Worm (Caenorhabditis elegans): Measurements from ENCODE around the gene C50B6.7.

Gene C50B6.7

DNA sequence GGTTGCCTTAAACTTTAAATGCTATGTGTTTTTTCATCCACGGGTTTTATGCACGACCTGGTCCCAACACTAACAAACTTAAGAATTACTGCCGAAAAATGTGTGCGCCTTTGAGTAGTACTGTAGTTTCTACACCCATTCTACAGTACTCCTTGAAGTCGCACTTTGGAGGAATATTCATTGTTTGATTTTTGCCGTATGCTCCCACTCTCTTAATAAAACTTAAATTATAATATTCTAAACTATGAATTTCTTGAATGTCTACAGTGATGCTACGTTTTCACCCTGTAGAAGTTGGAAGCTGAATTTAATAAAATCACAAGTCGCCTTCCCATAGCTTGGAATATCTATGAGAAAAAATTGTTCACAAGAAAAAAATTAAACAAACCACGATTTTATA is 15.0 kb downstream of the C50B6.7 start (continued):
- TF ChIP-seq xnd-1 (tag; optimal IDR thresholded peaks at IDR 0.05): peak; percentile 11
- no peak for TF ChIP-seq sdz-38 (tag; optimal IDR thresholded peaks at IDR 0.05)
- no peak for TF ChIP-seq Y67H2A.10 (GFP tag; conservative IDR thresholded peaks at IDR 0.05)
- no peak for TF ChIP-seq F57A8.1 (GFP tag; optimal IDR thresholded peaks at IDR 0.05)
- TF ChIP-seq somi-1 (GFP tag; optimal IDR thresholded peaks at IDR 0.05): no peak
- peak; percentile 54 for TF ChIP-seq tlf-1 (GFP tag; optimal IDR thresholded peaks at IDR 0.05)
- TF ChIP-seq ztf-25 (GFP tag; IDR thresholded peaks at IDR 0.05): 0 out of 2 replicates have a peak, but pooled peaks have one; percentile 53
- no peak for TF ChIP-seq T26A5.8 (tag; optimal IDR thresholded peaks at IDR 0.05)
- TF ChIP-seq snpc-1.3 (tag; optimal IDR thresholded peaks at IDR 0.05; ENCODE audit: insufficient read depth): no peak
- TF ChIP-seq unc-130 (GFP tag; optimal IDR thresholded peaks at IDR 0.05): peak; percentile 13
- 0 out of 2 replicates have a peak, but pooled peaks have one; percentile 14 for TF ChIP-seq rcor-1 (GFP tag; IDR thresholded peaks at IDR 0.05)
- TF ChIP-seq madf-6 (GFP tag; IDR thresholded peaks at IDR 0.05): peak; percentile 75
- peak; percentile 20 for TF ChIP-seq repo-1 (tag; optimal IDR thresholded peaks at IDR 0.05)
- no peak for TF ChIP-seq K11D2.4 (GFP tag; IDR thresholded peaks at IDR 0.05)
- TF ChIP-seq F37B4.10 (GFP tag; IDR thresholded peaks at IDR 0.05): no peak
- peak; percentile 72; the same call in 1 of the 2 replicates for TF ChIP-seq ekl-4 (GFP tag; IDR thresholded peaks at IDR 0.05)
- peak; percentile 10 for TF ChIP-seq snpc-4 (GFP tag; optimal IDR thresholded peaks at IDR 0.05)
- peak in 1 of 4 experiments; percentile 21 for TF ChIP-seq snpc-4 (tag; optimal IDR thresholded peaks at IDR 0.05)
- peak; percentile 78 for TF ChIP-seq hrde-1 (tag; optimal IDR thresholded peaks at IDR 0.05; ENCODE audit: borderline replicate concordance)
- peak; percentile 68 for TF ChIP-seq hsf-1 (GFP tag; IDR thresholded peaks at IDR 0.05)
- no peak for TF ChIP-seq F39B2.1 (GFP tag; IDR thresholded peaks at IDR 0.05)
- no peak for TF ChIP-seq bed-2 (GFP tag; IDR thresholded peaks at IDR 0.05)
- no peak for TF ChIP-seq fkh-3 (tag; optimal IDR thresholded peaks at IDR 0.05)
- no peak for TF ChIP-seq attf-6 (GFP tag; IDR thresholded peaks at IDR 0.05)
- peak; percentile 54; the same call in 1 of the 2 replicates for TF ChIP-seq D2030.7 (GFP tag; IDR thresholded peaks at IDR 0.05)
- peak; percentile 36; the same call in 1 of the 2 replicates for TF ChIP-seq hmg-1.2 (GFP tag; IDR thresholded peaks at IDR 0.05)
- TF ChIP-seq sptf-2 (GFP tag; optimal IDR thresholded peaks at IDR 0.05): no peak
- no peak for TF ChIP-seq egl-18 (GFP tag; IDR thresholded peaks at IDR 0.05)
- no peak for TF ChIP-seq cebp-1 (GFP tag; IDR thresholded peaks at IDR 0.05)
- peak; percentile 17 for TF ChIP-seq cebp-1 (tag; optimal IDR thresholded peaks at IDR 0.05)
- TF ChIP-seq Y53F4B.3 (GFP tag; IDR thresholded peaks at IDR 0.05): no peak

ce11 chrV:13308616-13309015 is 16.2 kb downstream of the C50B6.7 start, which contains the start of gene C50B6.1:
TSS of gene C50B6.1 (plus strand) at chrV:13308916.
- no peak for TF ChIP-seq fkh-3 (tag; optimal IDR thresholded peaks at IDR 0.05)
- no peak for TF ChIP-seq cebp-2 (GFP tag; IDR thresholded peaks at IDR 0.05)
- TF ChIP-seq let-526 (GFP tag; IDR thresholded peaks at IDR 0.05): no peak
- no peak for TF ChIP-seq rpc-1 (optimal IDR thresholded peaks at IDR 0.05)
- no peak for TF ChIP-seq rpc-1 (tag; optimal IDR thresholded peaks at IDR 0.05)
- no peak for TF ChIP-seq lag-1 (GFP tag; IDR thresholded peaks at IDR 0.05)
- TF ChIP-seq tbx-9 (tag; optimal IDR thresholded peaks at IDR 0.05; ENCODE audit: borderline replicate concordance): no peak
- TF ChIP-seq madf-3 (GFP tag; IDR thresholded peaks at IDR 0.05): no peak

- TF ChIP-seq F10E7.11 (tag; optimal IDR thresholded peaks at IDR 0.05): no peak
- no peak for TF ChIP-seq tbp1 (GFP tag; optimal IDR thresholded peaks at IDR 0.05)
- TF ChIP-seq egrh-3 (GFP tag; IDR thresholded peaks at IDR 0.05): no peak
- peak; percentile 73 for TF ChIP-seq nhr-80 (tag; optimal IDR thresholded peaks at IDR 0.05)
- no peak for TF ChIP-seq Y53G8AR.9 (GFP tag; conservative IDR thresholded peaks at IDR 0.05)
- no peak for TF ChIP-seq madf-3 (GFP tag; IDR thresholded peaks at IDR 0.05)
- no peak for TF ChIP-seq cebp-1 (GFP tag; IDR thresholded peaks at IDR 0.05)
- TF ChIP-seq cebp-1 (tag; optimal IDR thresholded peaks at IDR 0.05): peak; percentile 15
- TF ChIP-seq atf-7 (tag; optimal IDR thresholded peaks at IDR 0.05): no peak
Observed at ce11 chrV:13304663-13305188, 20.1 kb downstream of the C50B6.7 start, which contains the start of gene C26E1.2. TSS of gene C26E1.2 (plus strand) at chrV:13305138.

Data from whole organism, young adult.